Fruit fly (Drosophila melanogaster) whole organism, embryonic: ENCODE measurements around the gene CG14837.

Experiments
- CG10321 ChIP-seq: fragments of 200-800 bp; sonication (Bioruptor generic); IDR thresholded peaks from 2 replicates; pipeline ENCODE4 v1.3.6; 2022; ENCODE audit warnings: missing biosample characterization, missing genetic modification characterization
- CG10959 ChIP-seq: fragments of 200-800 bp; sonication (Bioruptor generic); IDR thresholded peaks from 2 replicates; pipeline ENCODE4 v1.3.6; 2022; ENCODE audit warnings: missing biosample characterization, missing genetic modification characterization
- CG11093 ChIP-seq: fragments of 200-800 bp; sonication (Bioruptor generic); IDR thresholded peaks from 3 replicates; pipeline ENCODE4 v1.3.6; 2022; ENCODE audit warnings: missing biosample characterization, missing genetic modification characterization
- CG11456 ChIP-seq: fragments of 200-800 bp; sonication (Bioruptor generic); IDR thresholded peaks from 3 replicates; pipeline ENCODE4 v1.3.6; 2022; ENCODE audit warnings: missing biosample characterization, missing genetic modification characterization
- CG12155 ChIP-seq: fragments of 200-800 bp; sonication (Bioruptor generic); optimal IDR thresholded peaks from 3 replicates; lab custom pipeline; 2016; ENCODE audit warnings: missing biosample characterization, missing genetic modification characterization
- CG15514 ChIP-seq: fragments of 200-800 bp; sonication (Bioruptor generic); optimal IDR thresholded peaks from 3 replicates; lab custom pipeline; 2017; ENCODE audit warnings: missing biosample characterization, missing genetic modification characterization, mild to moderate bottlenecking, moderate library complexity, missing genetic modification reagents
- CG1647 ChIP-seq: fragments of 200-800 bp; sonication (Bioruptor generic); optimal IDR thresholded peaks from 3 replicates; lab custom pipeline; 2016; ENCODE audit warnings: missing biosample characterization, missing genetic modification characterization
- CG16815 ChIP-seq: fragments of 200-800 bp; sonication (Bioruptor generic); optimal IDR thresholded peaks from 3 replicates; lab custom pipeline; 2017; ENCODE audit warnings: missing biosample characterization, mild to moderate bottlenecking, missing genetic modification characterization
- CG18619 ChIP-seq: fragments of 200-800 bp; sonication (Bioruptor generic); optimal IDR thresholded peaks from 3 replicates; lab custom pipeline; 2017; ENCODE audit warnings: missing biosample characterization, mild to moderate bottlenecking, missing genetic modification characterization
- CG32532 ChIP-seq: fragments of 200-800 bp; sonication (Bioruptor generic); IDR thresholded peaks from 2 replicates; pipeline ENCODE4 v1.3.6; 2022; ENCODE audit warnings: missing biosample characterization, missing genetic modification characterization
- CG5180 ChIP-seq: fragments of 200-800 bp; sonication (Bioruptor generic); optimal IDR thresholded peaks from 3 replicates; lab custom pipeline; 2017; ENCODE audit warnings: missing biosample characterization, missing genetic modification characterization, mild to moderate bottlenecking, moderate library complexity, missing genetic modification reagents
- CG7372 ChIP-seq: fragments of 200-800 bp; sonication (Bioruptor generic); IDR thresholded peaks from 2 replicates; pipeline ENCODE4 v1.3.6; 2022; ENCODE audit warnings: missing biosample characterization, missing genetic modification characterization
- CG7987 ChIP-seq: fragments of 200-800 bp; sonication (Bioruptor generic); optimal IDR thresholded peaks from 2 replicates; lab custom pipeline; 2018; ENCODE audit warnings: missing biosample characterization, mild to moderate bottlenecking, missing genetic modification characterization, moderate library complexity
- CG9215 ChIP-seq: fragments of 200-800 bp; sonication (Bioruptor generic); IDR thresholded peaks from 2 replicates; pipeline ENCODE4 v1.3.6; 2022; ENCODE audit warnings: missing biosample characterization, missing genetic modification characterization
- CG9437 ChIP-seq: fragments of 200-800 bp; sonication (Bioruptor generic); optimal IDR thresholded peaks from 2 replicates; lab custom pipeline; 2018; ENCODE audit warnings: missing biosample characterization, mild to moderate bottlenecking, missing genetic modification characterization
- CG9876 ChIP-seq: fragments of 200-800 bp; sonication (Bioruptor generic); optimal IDR thresholded peaks from 2 replicates; lab custom pipeline; 2016; ENCODE audit warnings: missing biosample characterization, missing genetic modification characterization
- Deaf1 ChIP-seq: fragments of 200-800 bp; optimal IDR thresholded peaks from 3 replicates; lab custom pipeline; 2019; ENCODE audit warnings: missing biosample characterization, mild to moderate bottlenecking, missing genetic modification characterization, moderate library complexity
- Dll ChIP-seq: fragments of 200-800 bp; sonication (Bioruptor generic); IDR thresholded peaks from 4 replicates; pipeline ENCODE4 v1.3.6; 2022; ENCODE audit warnings: missing biosample characterization, missing genetic modification characterization; ENCODE audit not compliant: partially characterized antibody
- E2f2 ChIP-seq: fragments of 200-800 bp; sonication (Bioruptor generic); IDR thresholded peaks from 2 replicates; pipeline ENCODE4 v1.3.6; 2022; ENCODE audit warnings: missing biosample characterization, missing genetic modification characterization
- Ets97D ChIP-seq: fragments of 200-800 bp; sonication (Bioruptor generic); optimal IDR thresholded peaks from 3 replicates; lab custom pipeline; 2016; ENCODE audit warnings: missing biosample characterization, missing genetic modification characterization
- Fer2 ChIP-seq: fragments of 200-800 bp; sonication (Bioruptor generic); optimal IDR thresholded peaks from 2 replicates; lab custom pipeline; 2018; ENCODE audit warnings: missing biosample characterization, mild to moderate bottlenecking, missing genetic modification characterization, moderate library complexity
- Gug ChIP-seq: fragments of 200-800 bp; sonication (Bioruptor generic); IDR thresholded peaks from 4 replicates; pipeline ENCODE4 v1.3.6; 2022; ENCODE audit warnings: missing biosample characterization, missing genetic modification characterization
- Hand ChIP-seq: fragments of 200-800 bp; sonication (Bioruptor generic); optimal IDR thresholded peaks from 2 replicates; lab custom pipeline; 2017; ENCODE audit warnings: mild to moderate bottlenecking, missing biosample characterization, missing genetic modification reagents, missing genetic modification characterization
- HmgZ ChIP-seq: fragments of 200-800 bp; sonication (Bioruptor generic); optimal IDR thresholded peaks from 2 replicates; lab custom pipeline; 2018; ENCODE audit warnings: missing biosample characterization, mild to moderate bottlenecking, missing genetic modification characterization
- MBD-R2 ChIP-seq: fragments of 200-800 bp; sonication (Bioruptor generic); IDR thresholded peaks from 2 replicates; pipeline ENCODE4 v1.3.6; 2022; ENCODE audit warnings: missing biosample characterization, missing genetic modification characterization
- MESR4 ChIP-seq: fragments of 200-800 bp; sonication (Bioruptor generic); optimal IDR thresholded peaks from 2 replicates; lab custom pipeline; 2018; ENCODE audit warnings: missing biosample characterization, mild to moderate bottlenecking, missing genetic modification characterization, moderate library complexity
- Max ChIP-seq: fragments of 200-800 bp; sonication (Bioruptor generic); optimal IDR thresholded peaks from 2 replicates; lab custom pipeline; 2016; ENCODE audit warnings: missing biosample characterization, mild to moderate bottlenecking, missing genetic modification characterization
- Mes4 ChIP-seq: fragments of 200-800 bp; sonication (Bioruptor generic); optimal IDR thresholded peaks from 2 replicates; lab custom pipeline; 2016; ENCODE audit warnings: missing biosample characterization, missing genetic modification characterization
- NfI ChIP-seq: fragments of 200-800 bp; sonication (Bioruptor generic); optimal IDR thresholded peaks from 3 replicates; lab custom pipeline; 2018; ENCODE audit warnings: missing biosample characterization, mild to moderate bottlenecking, missing genetic modification characterization, moderate library complexity
- Sox100B ChIP-seq: fragments of 200-800 bp; sonication (Bioruptor generic); optimal IDR thresholded peaks from 3 replicates; lab custom pipeline; 2018; ENCODE audit warnings: missing biosample characterization, mild to moderate bottlenecking, missing genetic modification characterization
- Stat92E ChIP-seq, 3 experiments: fragments of >200 bp in 2 of 3; fragments of 200-800 bp in 1 of 3; sonication (Bioruptor generic) in 1 of 3; optimal IDR thresholded peaks; 2 replicates each; lab custom pipeline; 2017 to 2019; ENCODE audit warnings: missing biosample characterization in 3 of 3, missing genetic modification characterization in 3 of 3, mild to moderate bottlenecking in 1 of 3, moderate library complexity in 1 of 3
- bab2 ChIP-seq: fragments of 200-800 bp; sonication (Bioruptor generic); optimal IDR thresholded peaks from 2 replicates; lab custom pipeline; 2016; ENCODE audit warnings: missing biosample characterization, missing genetic modification characterization
- br ChIP-seq: fragments of >200 bp; optimal IDR thresholded peaks from 2 replicates; lab custom pipeline; 2017
- cato ChIP-seq: fragments of 200-800 bp; sonication (Bioruptor generic); optimal IDR thresholded peaks from 2 replicates; lab custom pipeline; 2016; ENCODE audit warnings: missing biosample characterization, missing genetic modification characterization, borderline replicate concordance
- fd102C ChIP-seq: fragments of 200-800 bp; sonication (Bioruptor generic); optimal IDR thresholded peaks from 2 replicates; lab custom pipeline; 2018; ENCODE audit warnings: missing biosample characterization, mild to moderate bottlenecking, missing genetic modification characterization, moderate library complexity
- fu2 ChIP-seq: fragments of 200-800 bp; sonication (Bioruptor generic); optimal IDR thresholded peaks from 2 replicates; lab custom pipeline; 2016; ENCODE audit warnings: missing biosample characterization, missing genetic modification characterization
- gcm2 ChIP-seq: fragments of 200-800 bp; sonication (Bioruptor generic); optimal IDR thresholded peaks from 2 replicates; lab custom pipeline; 2016; ENCODE audit warnings: missing biosample characterization, missing genetic modification characterization
- gfzf ChIP-seq: fragments of 200-800 bp; sonication (Bioruptor generic); optimal IDR thresholded peaks from 2 replicates; lab custom pipeline; 2016; ENCODE audit warnings: missing biosample characterization, mild to moderate bottlenecking, missing genetic modification characterization, moderate library complexity
- gsb-n ChIP-seq: fragments of 200-800 bp; sonication (Bioruptor generic); optimal IDR thresholded peaks from 3 replicates; lab custom pipeline; 2018; ENCODE audit warnings: missing biosample characterization, mild to moderate bottlenecking, missing genetic modification characterization
- ham ChIP-seq: fragments of 200-800 bp; sonication (Bioruptor generic); IDR thresholded peaks from 2 replicates; pipeline ENCODE4 v1.3.6; 2022; ENCODE audit warnings: missing biosample characterization, missing genetic modification characterization
- mld ChIP-seq: fragments of 200-800 bp; sonication (Bioruptor generic); IDR thresholded peaks from 3 replicates; pipeline ENCODE4 v1.3.6; 2022; ENCODE audit warnings: missing biosample characterization, missing genetic modification characterization; ENCODE audit not compliant: partially characterized antibody
- pb ChIP-seq: fragments of 200-800 bp; sonication (Bioruptor generic); optimal IDR thresholded peaks from 3 replicates; lab custom pipeline; 2016; ENCODE audit warnings: missing biosample characterization, missing genetic modification characterization
- ranshi ChIP-seq: fragments of 200-800 bp; sonication (Bioruptor generic); IDR thresholded peaks from 2 replicates; pipeline ENCODE4 v1.3.6; 2022; ENCODE audit warnings: missing biosample characterization, missing genetic modification characterization
- row ChIP-seq: fragments of 200-800 bp; sonication (Bioruptor generic); IDR thresholded peaks from 3 replicates; pipeline ENCODE4 v1.3.6; 2022; ENCODE audit warnings: missing biosample characterization, missing genetic modification characterization
- sr ChIP-seq: fragments of 200-800 bp; sonication (Bioruptor generic); IDR thresholded peaks from 3 replicates; pipeline ENCODE4 v1.3.6; 2022; ENCODE audit warnings: missing biosample characterization, missing genetic modification characterization
- stc ChIP-seq: fragments of 200-800 bp; sonication (Bioruptor generic); IDR thresholded peaks from 2 replicates; pipeline ENCODE4 v1.3.6; 2022; ENCODE audit warnings: missing biosample characterization, missing genetic modification characterization
- sug ChIP-seq: fragments of 200-800 bp; optimal IDR thresholded peaks from 2 replicates; lab custom pipeline; 2019; ENCODE audit warnings: missing biosample characterization, mild to moderate bottlenecking, missing genetic modification characterization, moderate library complexity
- trem ChIP-seq: fragments of 200-800 bp; optimal IDR thresholded peaks from 3 replicates; lab custom pipeline; 2019; ENCODE audit warnings: missing biosample characterization, mild to moderate bottlenecking, missing genetic modification characterization, moderate library complexity
- tx ChIP-seq: fragments of 200-800 bp; sonication (Bioruptor generic); optimal IDR thresholded peaks from 2 replicates; lab custom pipeline; 2016; ENCODE audit warnings: missing biosample characterization, missing genetic modification characterization
- unc-4 ChIP-seq: fragments of 200-800 bp; sonication (Bioruptor generic); IDR thresholded peaks from 2 replicates; pipeline ENCODE4 v1.3.6; 2022; ENCODE audit warnings: missing biosample characterization, missing genetic modification characterization; ENCODE audit not compliant: partially characterized antibody
- yki ChIP-seq: fragments of >200 bp; optimal IDR thresholded peaks from 3 replicates; lab custom pipeline; 2018

The CG14837 gene

dm6 chr3L:7528380-7529080 lies 31.3 kb downstream of the CG14837 start, which contains the start of gene lqf (continued):
- TF ChIP-seq gsb-n (tag; lab: Kevin White, UChicago) (peak; percentile 13), CG18619 (GFP tag; lab: Kevin White, UChicago) (peak; percentile 5), row (GFP tag; lab: Robert Waterston, UW) (peak; percentile 61), trem (tag; lab: Kevin White, UChicago) (peak; percentile 5), Sox100B (GFP tag; lab: Kevin White, UChicago) (peak; percentile 9), MESR4 (GFP tag; lab: Kevin White, UChicago) (peak; percentile 91), CG5180 (GFP tag; lab: Kevin White, UChicago) (no peak), CG9437 (GFP tag; lab: Kevin White, UChicago) (no peak), yki (lab: Kevin White, UChicago) (no peak), tx (GFP tag; lab: Kevin White, UChicago) (no peak), Gug (GFP tag; lab: Robert Waterston, UW) (no peak), HmgZ (tag; lab: Kevin White, UChicago) (no peak), ham (GFP tag; lab: Robert Waterston, UW) (no peak), bab2 (GFP tag; lab: Kevin White, UChicago) (no peak), CG32532 (GFP tag; lab: Robert Waterston, UW) (peak; percentile 30), Deaf1 (tag; lab: Kevin White, UChicago) (no peak), cato (no peak), CG1647 (GFP tag; lab: Kevin White, UChicago) (no peak), fd102C (GFP tag; lab: Kevin White, UChicago) (no peak), CG7372 (no peak), ranshi (no peak), CG15514 (GFP tag; lab: Kevin White, UChicago) (peak; percentile 75), CG16815 (GFP tag; lab: Kevin White, UChicago) (no peak), NfI (GFP tag; lab: Kevin White, UChicago) (peak; percentile 11), Dll (GFP tag; lab: Robert Waterston, UW) (peak; percentile 92), CG12155 (GFP tag; lab: Kevin White, UChicago) (no peak), MBD-R2 (GFP tag; lab: Robert Waterston, UW) (no peak), Ets97D (GFP tag; lab: Kevin White, UChicago) (no peak), CG7987 (no peak), br (lab: Kevin White, UChicago) (no peak), Fer2 (tag; lab: Kevin White, UChicago) (no peak), E2f2 (GFP tag; lab: Robert Waterston, UW) (peak; percentile 75), mld (GFP tag; lab: Robert Waterston, UW) (peak; percentile 71; the same call in 2 of the 3 replicates), CG11093 (no peak), Max (GFP tag; lab: Kevin White, UChicago) (no peak), CG11456 (GFP tag; lab: Robert Waterston, UW) (no peak), Mes4 (no peak), fu2 (no peak), stc (0 out of 2 replicates have a peak, but pooled peaks have one; percentile 18), Hand (GFP tag; lab: Kevin White, UChicago) (no peak), pb (GFP tag; lab: Kevin White, UChicago) (no peak), sug (peak; percentile 33), CG10959 (GFP tag; lab: Robert Waterston, UW) (no peak), gfzf (peak; percentile 15), Stat92E (GFP tag; optimal IDR thresholded peaks at IDR 0.05; lab: Kevin White, UChicago) (peak in 1 of 3 experiments; percentile 3), unc-4 (peak; percentile 78), CG9215 (GFP tag; lab: Robert Waterston, UW) (no peak), CG9876 (GFP tag; lab: Kevin White, UChicago) (no peak), CG10321 (no peak), gcm2 (no peak), sr (no peak)
